Worm (Caenorhabditis elegans): ENCODE measurements around the gene srx-63.

- TF ChIP-seq ztf-11 (tag; optimal IDR thresholded peaks at IDR 0.05) (no peak), nhr-6 (tag; optimal IDR thresholded peaks at IDR 0.05) (no peak), sem-4 (tag; optimal IDR thresholded peaks at IDR 0.05) (no peak), snpc-4 (tag; optimal IDR thresholded peaks at IDR 0.05) (no peak), mdl-1 (tag; optimal IDR thresholded peaks at IDR 0.05) (no peak), unc-62 (GFP tag; optimal IDR thresholded peaks at IDR 0.05) (no peak), blmp-1 (tag; optimal IDR thresholded peaks at IDR 0.05; ENCODE audit: insufficient read depth) (no peak), lin-39 (tag; optimal IDR thresholded peaks at IDR 0.05) (no peak), nhr-11 (tag; optimal IDR thresholded peaks at IDR 0.05) (no peak), nhr-77 (tag; optimal IDR thresholded peaks at IDR 0.05) (no peak), skn-1 (tag; optimal IDR thresholded peaks at IDR 0.05) (no peak), lin-11 (tag; optimal IDR thresholded peaks at IDR 0.05) (no peak)
Measured at ce11 chrV:3943364-3943763, 11.9 kb downstream of the srx-63 start.
